Fruit fly (Drosophila melanogaster) whole organism, adult: ENCODE measurements around the gene gny.

ENCODE experiments used
- CG11617 ChIP-seq: fragments of 200-800 bp; sonication (Bioruptor generic); optimal IDR thresholded peaks from 2 replicates; lab custom pipeline; 2017; ENCODE audit warnings: mild to moderate bottlenecking, missing biosample characterization, missing genetic modification reagents, missing genetic modification characterization
- CG12768 ChIP-seq: fragments of 200-800 bp; sonication (Bioruptor generic); optimal IDR thresholded peaks from 2 replicates; lab custom pipeline; 2017; ENCODE audit warnings: missing biosample characterization, missing genetic modification characterization, mild to moderate bottlenecking, moderate library complexity, missing genetic modification reagents
- CG14711 ChIP-seq: fragments of 200-800 bp; sonication (Bioruptor generic); optimal IDR thresholded peaks from 2 replicates; lab custom pipeline; 2018; ENCODE audit warnings: missing biosample characterization, mild to moderate bottlenecking, missing genetic modification characterization, moderate library complexity
- CG1620 ChIP-seq: fragments of 200-800 bp; sonication (Bioruptor generic); optimal IDR thresholded peaks from 2 replicates; lab custom pipeline; 2016; ENCODE audit warnings: missing biosample characterization, missing genetic modification characterization
- CG33017 ChIP-seq: fragments of 200-800 bp; sonication (Bioruptor generic); optimal IDR thresholded peaks from 2 replicates; lab custom pipeline; 2018; ENCODE audit warnings: missing biosample characterization, mild to moderate bottlenecking, missing genetic modification characterization, moderate library complexity
- CG5204 ChIP-seq: fragments of 200-800 bp; sonication (Bioruptor generic); optimal IDR thresholded peaks from 2 replicates; lab custom pipeline; 2016; ENCODE audit warnings: missing biosample characterization, missing genetic modification characterization
- CG7045 ChIP-seq: fragments of 200-800 bp; sonication (Bioruptor generic); optimal IDR thresholded peaks from 2 replicates; lab custom pipeline; 2017; ENCODE audit warnings: missing biosample characterization, mild to moderate bottlenecking, missing genetic modification characterization
- CG7101 ChIP-seq: fragments of 200-800 bp; sonication (Bioruptor generic); optimal IDR thresholded peaks from 2 replicates; lab custom pipeline; 2018; ENCODE audit warnings: missing biosample characterization, mild to moderate bottlenecking, missing genetic modification characterization, moderate library complexity
- Clk ChIP-seq: fragments of 200-800 bp; sonication (Bioruptor generic); optimal IDR thresholded peaks from 2 replicates; lab custom pipeline; 2017; ENCODE audit warnings: missing biosample characterization, missing genetic modification characterization
- Crg-1 ChIP-seq: fragments of 200-800 bp; sonication (Bioruptor generic); optimal IDR thresholded peaks from 2 replicates; lab custom pipeline; 2016; ENCODE audit warnings: missing biosample characterization, missing genetic modification characterization
- Hr96 ChIP-seq: fragments of 200-800 bp; sonication (Bioruptor generic); optimal IDR thresholded peaks from 2 replicates; lab custom pipeline; 2016; ENCODE audit warnings: missing biosample characterization, missing genetic modification characterization
- Mnt ChIP-seq: fragments of 200-800 bp; sonication (Bioruptor generic); optimal IDR thresholded peaks from 2 replicates; lab custom pipeline; 2016; ENCODE audit warnings: missing biosample characterization, mild to moderate bottlenecking, missing genetic modification characterization
- bab1 ChIP-seq: fragments of 200-800 bp; sonication (Bioruptor generic); optimal IDR thresholded peaks from 3 replicates; lab custom pipeline; 2019; ENCODE audit warnings: missing biosample characterization, mild to moderate bottlenecking, missing genetic modification characterization, moderate library complexity
- cic ChIP-seq: fragments of 200-800 bp; sonication (Bioruptor generic); optimal IDR thresholded peaks from 2 replicates; lab custom pipeline; 2017; ENCODE audit warnings: missing biosample characterization, mild to moderate bottlenecking, missing genetic modification characterization, moderate library complexity
- cnc ChIP-seq, 2 experiments: fragments of >200 bp; optimal IDR thresholded peaks; 2 replicates each; lab custom pipeline; 2017
- kay ChIP-seq: fragments of 200-800 bp; sonication (Bioruptor generic); peaks from one replicate; lab custom pipeline; 2016; ENCODE audit warnings: missing biosample characterization, missing genetic modification characterization, borderline replicate concordance
- ovo ChIP-seq: fragments of 200-800 bp; sonication (Bioruptor generic); optimal IDR thresholded peaks from 2 replicates; lab custom pipeline; 2016; ENCODE audit warnings: missing biosample characterization, missing genetic modification characterization
- pad ChIP-seq: fragments of 200-800 bp; sonication (Bioruptor generic); optimal IDR thresholded peaks from 3 replicates; lab custom pipeline; 2017; ENCODE audit warnings: missing biosample characterization, missing genetic modification characterization, mild to moderate bottlenecking, moderate library complexity, missing genetic modification reagents
- tj ChIP-seq: fragments of 200-800 bp; sonication (Bioruptor generic); optimal IDR thresholded peaks from 3 replicates; lab custom pipeline; 2017; ENCODE audit warnings: missing biosample characterization, mild to moderate bottlenecking, missing genetic modification characterization, moderate library complexity
- toe ChIP-seq: fragments of 200-800 bp; sonication (Bioruptor generic); optimal IDR thresholded peaks from 2 replicates; lab custom pipeline; 2016; ENCODE audit warnings: missing biosample characterization, missing genetic modification characterization

gny gene

dm6 chr2L:10395642-10396487, 16.0 kb downstream of the gny start, which contains the start of gene Mdh1:
Gene Mdh1, minus strand, starts transcription at chr2L:10396332.
- peak; percentile 32 for TF ChIP-seq bab1 (GFP tag; lab: Kevin White, UChicago)
- TF ChIP-seq Clk (GFP tag; lab: Kevin White, UChicago): no peak
- no peak for TF ChIP-seq ovo (GFP tag; lab: Kevin White, UChicago)
- no peak for TF ChIP-seq CG14711 (tag; lab: Kevin White, UChicago)
- peak; percentile 25 for TF ChIP-seq CG33017
- peak; percentile 79 for TF ChIP-seq kay (GFP tag; lab: Kevin White, UChicago)
- TF ChIP-seq toe (GFP tag; lab: Kevin White, UChicago): no peak
- TF ChIP-seq pad (GFP tag; lab: Kevin White, UChicago): no peak
- no peak for TF ChIP-seq CG5204 (GFP tag; lab: Kevin White, UChicago)
- no peak for TF ChIP-seq Hr96 (GFP tag; lab: Kevin White, UChicago)
- TF ChIP-seq cnc (optimal IDR thresholded peaks at IDR 0.05; lab: Kevin White, UChicago): no peak
- TF ChIP-seq CG7045 (GFP tag; lab: Kevin White, UChicago): no peak
- TF ChIP-seq Crg-1 (GFP tag; lab: Kevin White, UChicago): no peak
- TF ChIP-seq CG7101 (tag; lab: Kevin White, UChicago): no peak
- TF ChIP-seq CG11617 (GFP tag; lab: Kevin White, UChicago): peak; percentile 5
- TF ChIP-seq tj (GFP tag; lab: Kevin White, UChicago): no peak
- no peak for TF ChIP-seq CG1620
- TF ChIP-seq CG12768 (GFP tag; lab: Kevin White, UChicago): peak; percentile 19
- TF ChIP-seq Mnt (GFP tag; lab: Kevin White, UChicago): peak; percentile 28
- no peak for TF ChIP-seq cic (GFP tag; lab: Kevin White, UChicago)

- TF ChIP-seq bab1 (GFP tag; lab: Kevin White, UChicago) (no peak), CG5204 (GFP tag; lab: Kevin White, UChicago) (no peak), ovo (GFP tag; lab: Kevin White, UChicago) (no peak), Clk (GFP tag; lab: Kevin White, UChicago) (no peak), CG11617 (GFP tag; lab: Kevin White, UChicago) (no peak), Crg-1 (GFP tag; lab: Kevin White, UChicago) (no peak), cnc (optimal IDR thresholded peaks at IDR 0.05; lab: Kevin White, UChicago) (no peak)
Observed at dm6 chr2L:10396488-10396824, 16.6 kb downstream of the gny start, which contains the start of gene Cnot4. Gene Cnot4, plus strand, starts transcription at chr2L:10396716.

- TF ChIP-seq CG33017: no peak
- TF ChIP-seq CG7101 (tag; lab: Kevin White, UChicago): no peak
- TF ChIP-seq ovo (GFP tag; lab: Kevin White, UChicago): no peak
- TF ChIP-seq CG7045 (GFP tag; lab: Kevin White, UChicago): no peak
- TF ChIP-seq CG12768 (GFP tag; lab: Kevin White, UChicago): no peak
- TF ChIP-seq kay (GFP tag; lab: Kevin White, UChicago): peak; percentile 99
- no peak for TF ChIP-seq CG5204 (GFP tag; lab: Kevin White, UChicago)
- TF ChIP-seq Hr96 (GFP tag; lab: Kevin White, UChicago): no peak
- no peak for TF ChIP-seq CG11617 (GFP tag; lab: Kevin White, UChicago)
- no peak for TF ChIP-seq CG1620
- TF ChIP-seq Crg-1 (GFP tag; lab: Kevin White, UChicago): no peak
- TF ChIP-seq tj (GFP tag; lab: Kevin White, UChicago): peak; percentile 84
- no peak for TF ChIP-seq bab1 (GFP tag; lab: Kevin White, UChicago)
- TF ChIP-seq Clk (GFP tag; lab: Kevin White, UChicago): no peak
- no peak for TF ChIP-seq cnc (optimal IDR thresholded peaks at IDR 0.05; lab: Kevin White, UChicago)
- peak; percentile 65 for TF ChIP-seq Mnt (GFP tag; lab: Kevin White, UChicago)
- no peak for TF ChIP-seq toe (GFP tag; lab: Kevin White, UChicago)
- no peak for TF ChIP-seq pad (GFP tag; lab: Kevin White, UChicago)
- TF ChIP-seq cic (GFP tag; lab: Kevin White, UChicago): peak; percentile 59
- no peak for TF ChIP-seq CG14711 (tag; lab: Kevin White, UChicago)
Observed at dm6 chr2L:10396877-10397587, 17.1 kb downstream of the gny start.

- TF ChIP-seq cnc (optimal IDR thresholded peaks at IDR 0.05; lab: Kevin White, UChicago): no peak
- TF ChIP-seq kay (GFP tag; lab: Kevin White, UChicago): peak; percentile 86
- TF ChIP-seq Mnt (GFP tag; lab: Kevin White, UChicago): no peak
- no peak for TF ChIP-seq pad (GFP tag; lab: Kevin White, UChicago)
- no peak for TF ChIP-seq CG33017
- peak; percentile 39 for TF ChIP-seq bab1 (GFP tag; lab: Kevin White, UChicago)
- TF ChIP-seq Hr96 (GFP tag; lab: Kevin White, UChicago): no peak
- TF ChIP-seq Crg-1 (GFP tag; lab: Kevin White, UChicago): no peak
- TF ChIP-seq ovo (GFP tag; lab: Kevin White, UChicago): no peak
- TF ChIP-seq CG7045 (GFP tag; lab: Kevin White, UChicago): no peak
- no peak for TF ChIP-seq toe (GFP tag; lab: Kevin White, UChicago)
- TF ChIP-seq CG1620: no peak
- TF ChIP-seq Clk (GFP tag; lab: Kevin White, UChicago): no peak
- TF ChIP-seq CG7101 (tag; lab: Kevin White, UChicago): no peak
- TF ChIP-seq cic (GFP tag; lab: Kevin White, UChicago): no peak
Observed at dm6 chr2L:10403803-10404315, 24.0 kb downstream of the gny start.
